Worm (Caenorhabditis elegans) whole organism, L3 larva: ENCODE measurements around the gene C02F5.2.
A peak's percentile ranks its signal among the peaks of the same experiment; 100 is the strongest.

Source experiments
- R02D3.7 ChIP-seq: fragments of 150-350 bp; optimal IDR thresholded peaks from 2 replicates; lab custom pipeline; 2014; ENCODE audit warnings: missing biosample characterization, missing genetic modification characterization
- ZK546.5 ChIP-seq: sonication (generic microtip); optimal IDR thresholded peaks from 2 replicates; lab custom pipeline; 2017; ENCODE audit warnings: missing biosample characterization, missing genetic modification characterization
- aly-2 ChIP-seq: fragments of 150-350 bp; optimal IDR thresholded peaks from 2 replicates; lab custom pipeline; 2014; ENCODE audit warnings: missing biosample characterization, missing genetic modification characterization
- ceh-16 ChIP-seq: sonication (generic microtip); optimal IDR thresholded peaks from 2 replicates; lab custom pipeline; 2017; ENCODE audit warnings: missing biosample characterization, missing genetic modification characterization
- ceh-28 ChIP-seq: fragments of 150-350 bp; optimal IDR thresholded peaks from 2 replicates; lab custom pipeline; 2014; ENCODE audit warnings: missing biosample characterization, missing genetic modification reagents, missing genetic modification characterization
- ceh-82 ChIP-seq: fragments of 150-350 bp; optimal IDR thresholded peaks from 2 replicates; lab custom pipeline; 2014; ENCODE audit warnings: missing biosample characterization, missing genetic modification characterization
- ceh-9 ChIP-seq: sonication (generic microtip); optimal IDR thresholded peaks from 2 replicates; lab custom pipeline; 2018; ENCODE audit warnings: missing biosample characterization, missing genetic modification characterization
- daf-12 ChIP-seq: fragments of 150-350 bp; optimal IDR thresholded peaks from 2 replicates; lab custom pipeline; 2014; ENCODE audit warnings: missing biosample characterization, missing genetic modification reagents, missing genetic modification characterization
- egl-5 ChIP-seq: fragments of 150-350 bp; optimal IDR thresholded peaks from 2 replicates; lab custom pipeline; 2017; ENCODE audit warnings: missing biosample characterization, missing genetic modification reagents, missing genetic modification characterization, inconsistent platforms
- elt-1 ChIP-seq: fragments of 150-350 bp; optimal IDR thresholded peaks from 2 replicates; lab custom pipeline; 2014; ENCODE audit warnings: missing biosample characterization, missing genetic modification characterization
- elt-2 ChIP-seq: sonication (generic microtip); optimal IDR thresholded peaks from 2 replicates; lab custom pipeline; 2016; ENCODE audit warnings: missing genetic modification reagents, mild to moderate bottlenecking, missing genetic modification characterization, missing compliant biosample characterization
- fkh-10 ChIP-seq: sonication (generic microtip); optimal IDR thresholded peaks from 2 replicates; lab custom pipeline; 2017; ENCODE audit warnings: missing biosample characterization, missing genetic modification reagents, missing genetic modification characterization
- fkh-2 ChIP-seq: fragments of 150-350 bp; optimal IDR thresholded peaks from 2 replicates; lab custom pipeline; 2014; ENCODE audit warnings: missing biosample characterization, missing genetic modification reagents, missing genetic modification characterization
- fos-1 ChIP-seq: fragments of 150-350 bp; optimal IDR thresholded peaks from 2 replicates; lab custom pipeline; 2014; ENCODE audit warnings: missing biosample characterization, missing genetic modification characterization
- hmg-11 ChIP-seq: sonication (generic microtip); optimal IDR thresholded peaks from 2 replicates; lab custom pipeline; 2016; ENCODE audit warnings: missing genetic modification characterization, missing compliant biosample characterization
- jun-1 ChIP-seq: fragments of 150-350 bp; optimal IDR thresholded peaks from 2 replicates; lab custom pipeline; 2014; ENCODE audit warnings: missing biosample characterization, missing genetic modification reagents, missing genetic modification characterization
- lin-15B ChIP-seq: fragments of 150-350 bp; optimal IDR thresholded peaks from 2 replicates; lab custom pipeline; 2014; ENCODE audit warnings: missing biosample characterization, missing genetic modification characterization
- lin-39 ChIP-seq: fragments of 150-350 bp; optimal IDR thresholded peaks from 2 replicates; lab custom pipeline; 2018; ENCODE audit warnings: missing biosample characterization, missing genetic modification reagents, missing genetic modification characterization
- mdl-1 ChIP-seq: fragments of 150-350 bp; optimal IDR thresholded peaks from 2 replicates; lab custom pipeline; 2014; ENCODE audit warnings: missing biosample characterization, missing genetic modification characterization
- mml-1 ChIP-seq: fragments of 150-350 bp; sonication (generic microtip); optimal IDR thresholded peaks from 3 replicates; lab custom pipeline; 2014; ENCODE audit warnings: missing biosample characterization, missing genetic modification characterization
- nfya-1 ChIP-seq: sonication (generic microtip); optimal IDR thresholded peaks from 2 replicates; lab custom pipeline; 2017; ENCODE audit warnings: missing genetic modification characterization, mild to moderate bottlenecking, missing compliant biosample characterization, antibody characterized with exemption, moderate library complexity; ENCODE audit not compliant: insufficient read depth
- nhr-11 ChIP-seq: fragments of 150-350 bp; optimal IDR thresholded peaks from 2 replicates; lab custom pipeline; 2014; ENCODE audit warnings: missing biosample characterization, missing genetic modification characterization
- nhr-12 ChIP-seq: fragments of 150-350 bp; optimal IDR thresholded peaks from 2 replicates; lab custom pipeline; 2014; ENCODE audit warnings: missing biosample characterization, missing genetic modification characterization
- nhr-23 ChIP-seq: fragments of 150-350 bp; optimal IDR thresholded peaks from 2 replicates; lab custom pipeline; 2014; ENCODE audit warnings: missing biosample characterization, missing genetic modification reagents, missing genetic modification characterization
- nhr-237 ChIP-seq: fragments of 150-350 bp; optimal IDR thresholded peaks from 2 replicates; lab custom pipeline; 2014; ENCODE audit warnings: missing biosample characterization, missing genetic modification characterization
- nhr-25 ChIP-seq: sonication (generic microtip); optimal IDR thresholded peaks from 2 replicates; lab custom pipeline; 2017; ENCODE audit warnings: missing biosample characterization, missing genetic modification characterization
- nhr-28 ChIP-seq: fragments of 150-350 bp; optimal IDR thresholded peaks from 2 replicates; lab custom pipeline; 2014; ENCODE audit warnings: missing biosample characterization, missing genetic modification characterization
- nhr-43 ChIP-seq: sonication (generic microtip); optimal IDR thresholded peaks from 2 replicates; lab custom pipeline; 2016; ENCODE audit warnings: mild to moderate bottlenecking, missing genetic modification characterization, missing compliant biosample characterization; ENCODE audit not compliant: poor library complexity, severe bottlenecking
- nhr-67 ChIP-seq: fragments of 150-350 bp; optimal IDR thresholded peaks from 2 replicates; lab custom pipeline; 2014; ENCODE audit warnings: missing biosample characterization, missing genetic modification characterization
- nhr-76 ChIP-seq: fragments of 150-350 bp; sonication (generic microtip); optimal IDR thresholded peaks from 5 replicates; lab custom pipeline; 2014; ENCODE audit warnings: missing biosample characterization, missing genetic modification characterization
- nhr-77 ChIP-seq: fragments of 150-350 bp; optimal IDR thresholded peaks from 2 replicates; lab custom pipeline; 2014; ENCODE audit warnings: missing biosample characterization, missing genetic modification characterization
- pha-4 ChIP-seq: fragments of 150-350 bp; optimal IDR thresholded peaks from 2 replicates; lab custom pipeline; 2014; ENCODE audit warnings: missing biosample characterization, missing genetic modification reagents, missing genetic modification characterization
- pqm-1 ChIP-seq: fragments of 150-350 bp; optimal IDR thresholded peaks from 2 replicates; lab custom pipeline; 2017; ENCODE audit warnings: missing biosample characterization, missing genetic modification characterization, inconsistent platforms
- sea-2 ChIP-seq: fragments of 150-350 bp; sonication (generic microtip); optimal IDR thresholded peaks from 4 replicates; lab custom pipeline; 2014; ENCODE audit warnings: missing biosample characterization, missing genetic modification reagents, missing genetic modification characterization
- snpc-4 ChIP-seq: fragments of 150-350 bp; optimal IDR thresholded peaks from 2 replicates; lab custom pipeline; 2014; ENCODE audit warnings: missing biosample characterization, missing genetic modification characterization
- tbx-2 ChIP-seq: sonication (generic microtip); optimal IDR thresholded peaks from 2 replicates; lab custom pipeline; 2016; ENCODE audit warnings: mild to moderate bottlenecking, missing genetic modification characterization, missing compliant biosample characterization
- unc-39 ChIP-seq: sonication (generic microtip); optimal IDR thresholded peaks from 4 replicates; lab custom pipeline; 2017; ENCODE audit warnings: missing biosample characterization, missing genetic modification characterization
- ztf-11 ChIP-seq: fragments of 150-350 bp; optimal IDR thresholded peaks from 2 replicates; lab custom pipeline; 2014; ENCODE audit warnings: missing biosample characterization, missing genetic modification characterization
- ztf-4 ChIP-seq: fragments of 150-350 bp; optimal IDR thresholded peaks from 2 replicates; lab custom pipeline; 2014; ENCODE audit warnings: missing biosample characterization, missing genetic modification characterization

Gene C02F5.2

DNA sequence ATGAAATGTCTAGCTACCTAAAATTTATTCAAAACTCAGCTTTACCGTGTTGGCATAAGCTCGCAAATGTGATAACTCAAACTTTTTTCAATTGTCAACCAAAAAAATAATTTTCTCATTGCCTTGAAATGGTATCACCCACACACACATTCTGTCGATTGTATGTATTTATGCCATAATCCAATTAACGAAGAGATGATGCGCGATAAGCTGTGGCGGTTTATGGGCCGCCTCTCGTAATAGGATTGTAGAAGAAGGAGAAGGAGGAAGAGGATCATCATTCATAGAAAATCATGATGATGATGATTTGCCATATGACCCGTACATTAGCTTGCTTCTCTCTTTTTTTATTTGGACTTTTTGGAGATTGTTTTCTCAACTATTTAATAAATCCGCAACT is 39.8 kb downstream of the C02F5.2 start:
- TF ChIP-seq nhr-237: no peak
- peak; percentile 39 for TF ChIP-seq egl-5 (tag; lab: Kevin White, UChicago)

DNA sequence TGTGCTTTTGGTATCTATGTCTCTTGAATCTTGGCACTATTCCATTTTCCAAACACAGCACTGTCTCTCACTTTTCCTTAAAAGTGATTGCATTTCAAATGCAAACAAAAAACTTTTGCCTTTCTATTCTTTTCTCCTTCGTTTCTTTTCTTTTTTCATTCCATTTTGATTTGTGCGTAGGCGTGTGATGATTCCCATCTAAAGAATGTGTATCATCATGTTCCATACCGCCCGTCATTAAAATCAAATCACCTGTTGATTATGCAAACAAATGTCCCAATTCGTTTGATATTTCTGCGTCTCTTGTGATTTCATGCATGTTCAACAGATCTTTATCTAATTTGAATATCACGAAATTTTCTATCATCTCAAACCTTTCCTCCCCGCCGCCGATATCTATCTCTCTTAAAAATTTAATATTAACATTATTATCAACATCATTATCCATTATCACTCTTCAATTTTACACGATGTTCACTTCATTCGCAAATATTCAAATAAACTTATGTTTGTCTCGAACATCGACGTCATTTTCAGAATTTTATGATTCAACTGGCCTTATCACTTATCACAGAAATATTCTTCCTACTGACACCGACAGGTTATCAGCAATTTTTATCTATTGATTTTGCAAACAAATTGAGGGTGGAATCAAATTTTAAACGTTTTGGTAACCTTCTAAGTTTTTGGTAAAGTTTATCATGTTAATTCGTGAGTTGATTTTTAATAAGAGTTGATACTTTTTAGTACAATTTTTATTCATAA is 42.0 kb downstream of the C02F5.2 start:
- no peak for TF ChIP-seq nfya-1 (tag; lab: Kevin White, UChicago)
- TF ChIP-seq nhr-12 (tag; lab: Kevin White, UChicago): no peak
- TF ChIP-seq ztf-4 (tag; lab: Kevin White, UChicago): no peak
- TF ChIP-seq jun-1: no peak
- TF ChIP-seq elt-1 (tag; lab: Kevin White, UChicago): no peak
- TF ChIP-seq daf-12 (tag; lab: Kevin White, UChicago): no peak
- no peak for TF ChIP-seq mml-1 (tag; lab: Kevin White, UChicago)
- no peak for TF ChIP-seq ceh-16 (tag; lab: Kevin White, UChicago)
- no peak for TF ChIP-seq nhr-25 (tag; lab: Kevin White, UChicago)
- TF ChIP-seq nhr-43: no peak
- no peak for TF ChIP-seq nhr-77 (tag; lab: Kevin White, UChicago)
- peak; percentile 24 for TF ChIP-seq ceh-28
- TF ChIP-seq nhr-23: no peak
- TF ChIP-seq nhr-11 (tag; lab: Kevin White, UChicago): no peak
- no peak for TF ChIP-seq ceh-9 (tag; lab: Kevin White, UChicago)
- TF ChIP-seq ztf-11 (tag; lab: Kevin White, UChicago): no peak
- no peak for TF ChIP-seq tbx-2
- TF ChIP-seq nhr-76 (tag; lab: Kevin White, UChicago): no peak
- TF ChIP-seq aly-2: no peak
- peak; percentile 96 for TF ChIP-seq elt-2 (tag; lab: Kevin White, UChicago)
- TF ChIP-seq hmg-11 (tag; lab: Kevin White, UChicago): no peak
- no peak for TF ChIP-seq nhr-28 (tag; lab: Kevin White, UChicago)
- TF ChIP-seq snpc-4 (tag; lab: Kevin White, UChicago): no peak
- peak; percentile 46 for TF ChIP-seq pha-4 (tag; lab: Kevin White, UChicago)
- TF ChIP-seq egl-5 (tag; lab: Kevin White, UChicago): peak; percentile 61
- no peak for TF ChIP-seq fkh-10 (GFP tag; lab: Kevin White, UChicago)
- TF ChIP-seq mdl-1 (tag; lab: Kevin White, UChicago): no peak
- no peak for TF ChIP-seq sea-2 (GFP tag; lab: Kevin White, UChicago)
- TF ChIP-seq lin-15B (tag; lab: Kevin White, UChicago): no peak
- peak; percentile 90 for TF ChIP-seq pqm-1
- TF ChIP-seq R02D3.7: no peak

DNA sequence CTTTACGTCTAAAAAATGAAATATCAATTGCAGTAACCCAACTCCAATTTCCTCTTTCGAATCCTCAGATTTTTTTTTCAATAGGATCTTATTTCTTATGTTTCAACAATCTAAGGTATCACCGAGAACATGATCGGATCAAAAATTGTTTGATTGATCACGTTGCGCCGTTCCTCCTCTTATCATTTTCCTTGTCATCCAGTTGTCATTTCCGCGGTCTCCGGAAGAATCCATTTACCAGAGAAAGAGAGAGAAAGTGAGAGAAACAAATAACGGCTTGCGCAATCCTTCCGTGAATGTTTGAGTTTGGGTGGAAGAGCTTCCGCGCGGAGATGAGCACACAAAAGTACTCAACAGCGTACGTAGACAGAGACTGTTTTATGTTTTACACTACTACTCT is 43.8 kb downstream of the C02F5.2 start:
- peak; percentile 13 for TF ChIP-seq elt-2 (tag; lab: Kevin White, UChicago)
- TF ChIP-seq ceh-28: no peak
- TF ChIP-seq, all 47 proteins: peak for 1

DNA sequence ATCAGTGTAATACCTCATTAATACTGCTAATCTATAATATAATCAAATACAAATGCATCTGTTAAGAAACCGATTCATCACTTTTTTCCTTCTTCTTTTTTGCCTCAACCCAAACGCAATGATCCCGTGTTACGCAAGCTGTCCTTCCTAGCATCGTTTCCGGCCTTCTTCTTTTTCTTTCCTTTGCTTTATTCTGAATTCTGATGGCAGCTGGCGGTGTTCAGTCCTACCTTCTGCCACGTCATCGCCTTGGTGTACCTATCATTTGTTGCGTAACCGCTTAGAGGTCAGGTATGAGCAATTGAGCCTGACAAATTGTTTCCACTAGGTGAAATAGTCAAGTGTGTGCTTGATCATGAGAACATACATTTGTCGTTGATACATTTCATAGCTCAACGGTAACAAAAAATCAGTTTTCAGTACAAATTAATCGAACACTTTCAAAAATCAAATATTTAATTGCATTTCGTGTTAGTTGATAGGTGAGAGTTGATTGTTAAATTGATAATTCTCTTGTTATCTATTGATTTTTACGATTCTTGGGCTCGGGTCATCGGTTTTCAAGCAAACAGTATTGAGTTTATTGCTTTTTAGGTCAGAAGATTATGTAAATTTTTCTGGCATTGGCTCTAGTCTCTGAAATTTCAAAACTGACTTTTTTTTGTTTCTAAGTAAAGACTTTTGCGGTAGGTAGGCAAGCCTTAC is 48.9 kb downstream of the C02F5.2 start:
- no peak for TF ChIP-seq ZK546.5 (tag; lab: Kevin White, UChicago)
- peak; percentile 20 for TF ChIP-seq lin-39 (tag; lab: Kevin White, UChicago)
- TF ChIP-seq pqm-1: no peak
- TF ChIP-seq ceh-82 (tag; lab: Kevin White, UChicago): no peak
- no peak for TF ChIP-seq lin-15B (tag; lab: Kevin White, UChicago)
- no peak for TF ChIP-seq fkh-10 (GFP tag; lab: Kevin White, UChicago)
- no peak for TF ChIP-seq daf-12 (tag; lab: Kevin White, UChicago)
- no peak for TF ChIP-seq nhr-12 (tag; lab: Kevin White, UChicago)
- no peak for TF ChIP-seq nhr-67 (tag; lab: Kevin White, UChicago)
- peak; percentile 58 for TF ChIP-seq elt-2 (tag; lab: Kevin White, UChicago)
- TF ChIP-seq ceh-9 (tag; lab: Kevin White, UChicago): no peak
- no peak for TF ChIP-seq nhr-23
- TF ChIP-seq nhr-77 (tag; lab: Kevin White, UChicago): no peak
- no peak for TF ChIP-seq fkh-2 (tag; lab: Kevin White, UChicago)
- TF ChIP-seq unc-39 (tag; lab: Kevin White, UChicago): no peak
- TF ChIP-seq fos-1 (tag; lab: Kevin White, UChicago): no peak
